Worm (Caenorhabditis elegans) whole organism, L3 larva: ENCODE measurements around the gene riok-3.

Experiments
- R02D3.7 ChIP-seq: fragments of 150-350 bp; optimal IDR thresholded peaks from 2 replicates; lab custom pipeline; 2014; ENCODE audit warnings: missing biosample characterization, missing genetic modification characterization
- ZK546.5 ChIP-seq: sonication (generic microtip); optimal IDR thresholded peaks from 2 replicates; lab custom pipeline; 2017; ENCODE audit warnings: missing biosample characterization, missing genetic modification characterization
- aly-2 ChIP-seq: fragments of 150-350 bp; optimal IDR thresholded peaks from 2 replicates; lab custom pipeline; 2014; ENCODE audit warnings: missing biosample characterization, missing genetic modification characterization
- ama-1 ChIP-seq: fragments of 150-350 bp; optimal IDR thresholded peaks from 2 replicates; lab custom pipeline; 2018
- ceh-16 ChIP-seq: sonication (generic microtip); optimal IDR thresholded peaks from 2 replicates; lab custom pipeline; 2017; ENCODE audit warnings: missing biosample characterization, missing genetic modification characterization
- ceh-82 ChIP-seq: fragments of 150-350 bp; optimal IDR thresholded peaks from 2 replicates; lab custom pipeline; 2014; ENCODE audit warnings: missing biosample characterization, missing genetic modification characterization
- ceh-9 ChIP-seq: sonication (generic microtip); optimal IDR thresholded peaks from 2 replicates; lab custom pipeline; 2018; ENCODE audit warnings: missing biosample characterization, missing genetic modification characterization
- daf-12 ChIP-seq: fragments of 150-350 bp; optimal IDR thresholded peaks from 2 replicates; lab custom pipeline; 2014; ENCODE audit warnings: missing biosample characterization, missing genetic modification reagents, missing genetic modification characterization
- egl-27 ChIP-seq: sonication (generic microtip); optimal IDR thresholded peaks from 4 replicates; lab custom pipeline; 2017; ENCODE audit warnings: missing biosample characterization, missing genetic modification reagents, missing genetic modification characterization
- egl-5 ChIP-seq: fragments of 150-350 bp; optimal IDR thresholded peaks from 2 replicates; lab custom pipeline; 2017; ENCODE audit warnings: missing biosample characterization, missing genetic modification reagents, missing genetic modification characterization, inconsistent platforms
- elt-1 ChIP-seq: fragments of 150-350 bp; optimal IDR thresholded peaks from 2 replicates; lab custom pipeline; 2014; ENCODE audit warnings: missing biosample characterization, missing genetic modification characterization
- elt-2 ChIP-seq: sonication (generic microtip); optimal IDR thresholded peaks from 2 replicates; lab custom pipeline; 2016; ENCODE audit warnings: missing genetic modification reagents, mild to moderate bottlenecking, missing genetic modification characterization, missing compliant biosample characterization
- elt-3 ChIP-seq, 3 experiments: fragments of 150-350 bp in 1 of 3; sonication (generic microtip) in 2 of 3; optimal IDR thresholded peaks; 2 replicates in 2 of 3; 4 replicates in 1 of 3; lab custom pipeline; 2014 to 2017; ENCODE audit warnings: missing biosample characterization in 3 of 3, missing genetic modification characterization in 3 of 3
- fkh-10 ChIP-seq: sonication (generic microtip); optimal IDR thresholded peaks from 2 replicates; lab custom pipeline; 2017; ENCODE audit warnings: missing biosample characterization, missing genetic modification reagents, missing genetic modification characterization
- hmg-11 ChIP-seq: sonication (generic microtip); optimal IDR thresholded peaks from 2 replicates; lab custom pipeline; 2016; ENCODE audit warnings: missing genetic modification characterization, missing compliant biosample characterization
- lin-15B ChIP-seq: fragments of 150-350 bp; optimal IDR thresholded peaks from 2 replicates; lab custom pipeline; 2014; ENCODE audit warnings: missing biosample characterization, missing genetic modification characterization
- lin-39 ChIP-seq: fragments of 150-350 bp; optimal IDR thresholded peaks from 2 replicates; lab custom pipeline; 2018; ENCODE audit warnings: missing biosample characterization, missing genetic modification reagents, missing genetic modification characterization
- mdl-1 ChIP-seq: fragments of 150-350 bp; optimal IDR thresholded peaks from 2 replicates; lab custom pipeline; 2014; ENCODE audit warnings: missing biosample characterization, missing genetic modification characterization
- mml-1 ChIP-seq: fragments of 150-350 bp; sonication (generic microtip); optimal IDR thresholded peaks from 3 replicates; lab custom pipeline; 2014; ENCODE audit warnings: missing biosample characterization, missing genetic modification characterization
- nfya-1 ChIP-seq: sonication (generic microtip); optimal IDR thresholded peaks from 2 replicates; lab custom pipeline; 2017; ENCODE audit warnings: missing genetic modification characterization, mild to moderate bottlenecking, missing compliant biosample characterization, antibody characterized with exemption, moderate library complexity; ENCODE audit not compliant: insufficient read depth
- nhr-11 ChIP-seq: fragments of 150-350 bp; optimal IDR thresholded peaks from 2 replicates; lab custom pipeline; 2014; ENCODE audit warnings: missing biosample characterization, missing genetic modification characterization
- nhr-12 ChIP-seq: fragments of 150-350 bp; optimal IDR thresholded peaks from 2 replicates; lab custom pipeline; 2014; ENCODE audit warnings: missing biosample characterization, missing genetic modification characterization
- nhr-23 ChIP-seq: fragments of 150-350 bp; optimal IDR thresholded peaks from 2 replicates; lab custom pipeline; 2014; ENCODE audit warnings: missing biosample characterization, missing genetic modification reagents, missing genetic modification characterization
- nhr-237 ChIP-seq: fragments of 150-350 bp; optimal IDR thresholded peaks from 2 replicates; lab custom pipeline; 2014; ENCODE audit warnings: missing biosample characterization, missing genetic modification characterization
- nhr-28 ChIP-seq: fragments of 150-350 bp; optimal IDR thresholded peaks from 2 replicates; lab custom pipeline; 2014; ENCODE audit warnings: missing biosample characterization, missing genetic modification characterization
- nhr-67 ChIP-seq: fragments of 150-350 bp; optimal IDR thresholded peaks from 2 replicates; lab custom pipeline; 2014; ENCODE audit warnings: missing biosample characterization, missing genetic modification characterization
- nhr-76 ChIP-seq: fragments of 150-350 bp; sonication (generic microtip); optimal IDR thresholded peaks from 5 replicates; lab custom pipeline; 2014; ENCODE audit warnings: missing biosample characterization, missing genetic modification characterization
- nhr-77 ChIP-seq: fragments of 150-350 bp; optimal IDR thresholded peaks from 2 replicates; lab custom pipeline; 2014; ENCODE audit warnings: missing biosample characterization, missing genetic modification characterization
- pha-4 ChIP-seq: fragments of 150-350 bp; optimal IDR thresholded peaks from 2 replicates; lab custom pipeline; 2014; ENCODE audit warnings: missing biosample characterization, missing genetic modification reagents, missing genetic modification characterization
- pqm-1 ChIP-seq: fragments of 150-350 bp; optimal IDR thresholded peaks from 2 replicates; lab custom pipeline; 2017; ENCODE audit warnings: missing biosample characterization, missing genetic modification characterization, inconsistent platforms
- unc-39 ChIP-seq: sonication (generic microtip); optimal IDR thresholded peaks from 4 replicates; lab custom pipeline; 2017; ENCODE audit warnings: missing biosample characterization, missing genetic modification characterization
- unc-62 ChIP-seq: fragments of 150-350 bp; sonication (generic microtip); optimal IDR thresholded peaks from 4 replicates; lab custom pipeline; 2014; ENCODE audit warnings: missing biosample characterization, missing genetic modification reagents, missing genetic modification characterization
- zag-1 ChIP-seq: fragments of 150-350 bp; optimal IDR thresholded peaks from 2 replicates; lab custom pipeline; 2014; ENCODE audit warnings: missing biosample characterization, missing genetic modification characterization
- ztf-11 ChIP-seq: fragments of 150-350 bp; optimal IDR thresholded peaks from 2 replicates; lab custom pipeline; 2014; ENCODE audit warnings: missing biosample characterization, missing genetic modification characterization

riok-3 gene

DNA sequence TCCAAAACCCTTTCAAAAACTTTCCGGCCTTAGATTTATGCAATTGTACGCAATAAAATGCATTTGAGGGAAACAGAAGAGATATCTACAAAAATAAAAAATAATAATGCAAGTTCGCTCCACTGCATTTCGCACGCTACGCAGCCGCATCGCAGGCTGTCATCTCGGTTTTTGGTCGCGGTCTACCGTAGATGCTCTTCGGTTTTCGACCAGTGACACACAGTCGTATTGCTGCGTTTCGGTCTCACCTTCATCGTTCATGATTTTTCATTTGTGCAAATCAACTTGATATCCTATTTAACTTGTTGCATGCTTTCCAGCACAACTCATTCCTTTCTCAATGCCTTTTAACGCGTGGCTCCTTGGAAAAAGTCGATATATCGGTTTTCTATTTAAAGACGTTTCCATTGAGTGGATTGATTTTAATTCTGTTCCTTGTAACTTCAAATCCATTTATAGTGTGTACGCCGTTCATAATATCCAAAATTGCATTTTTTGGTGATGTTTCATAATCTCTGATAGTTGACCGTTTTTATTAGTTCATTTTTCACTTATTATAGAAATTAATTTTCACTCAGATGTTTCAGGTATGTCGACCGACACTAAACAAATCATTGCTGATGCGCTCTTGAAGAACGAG lies 24.0 kb downstream of the riok-3 start, which contains the start of gene vha-1 (continued):
- no peak for TF ChIP-seq nhr-28 (tag; lab: Kevin White, UChicago)
- TF ChIP-seq nhr-67: no peak
- peak; percentile 73 for TF ChIP-seq nhr-23 (tag; lab: Kevin White, UChicago)
- no peak for TF ChIP-seq nhr-76
- TF ChIP-seq ceh-16 (tag; lab: Kevin White, UChicago): no peak
- TF ChIP-seq unc-62 (GFP tag; lab: Kevin White, UChicago): peak; percentile 63
- TF ChIP-seq lin-39: peak; percentile 80
- TF ChIP-seq nfya-1 (tag; lab: Kevin White, UChicago): peak; percentile 90
- peak in 2 of 3 experiments; percentile 23 to 46 for TF ChIP-seq elt-3 (tag; optimal IDR thresholded peaks at IDR 0.05; lab: Kevin White, UChicago)
- TF ChIP-seq ztf-11 (tag; lab: Kevin White, UChicago): no peak
- no peak for TF ChIP-seq mdl-1 (tag; lab: Kevin White, UChicago)
- TF ChIP-seq elt-1 (tag; lab: Kevin White, UChicago): no peak

DNA sequence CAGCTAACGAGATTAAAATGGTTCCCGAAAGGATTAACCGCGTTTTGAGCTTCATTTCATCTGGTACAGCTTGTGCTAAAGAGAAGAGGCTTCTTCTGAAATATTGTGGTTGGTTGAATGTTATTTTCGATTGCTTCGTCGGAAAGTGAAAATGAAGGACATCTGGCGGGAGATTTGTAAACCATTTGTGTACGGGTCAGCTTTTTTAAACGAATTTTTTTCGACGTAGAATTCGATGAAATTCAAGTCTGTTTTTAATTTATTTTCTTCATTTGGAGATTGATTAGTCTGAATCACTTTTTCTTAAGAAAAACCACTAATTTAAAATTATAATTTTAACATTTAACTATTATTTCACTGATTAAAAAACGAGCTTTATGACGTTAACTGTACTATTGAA lies 24.6 kb downstream of the riok-3 start, which contains the start of gene sqv-3:
Gene sqv-3 (minus strand): TSS at position 101 of the 400 bp plus-strand sequence.
- no peak for TF ChIP-seq ceh-82 (tag; lab: Kevin White, UChicago)
- no peak for TF ChIP-seq pqm-1 (tag; lab: Kevin White, UChicago)

DNA sequence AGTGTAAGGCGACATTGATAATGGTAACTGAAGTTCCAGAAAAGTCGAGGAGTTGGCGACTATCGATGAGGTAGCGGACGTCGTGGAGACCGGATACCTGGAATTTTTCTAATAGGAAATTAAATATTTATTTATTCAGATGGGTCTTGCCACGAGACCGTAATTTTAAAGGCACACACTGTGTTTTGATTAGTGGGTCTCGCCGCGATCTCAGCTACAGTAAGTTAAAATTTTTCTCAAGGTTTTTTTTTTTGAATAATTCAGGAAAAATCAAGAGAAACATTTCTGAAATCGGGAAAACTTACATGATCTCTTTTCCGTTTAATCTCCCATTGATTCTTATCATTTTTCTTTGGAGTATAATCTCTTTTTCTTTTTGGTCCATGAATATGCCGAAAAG lies 25.7 kb downstream of the riok-3 start:
- TF ChIP-seq nhr-67 (no peak), ceh-82 (tag; lab: Kevin White, UChicago) (no peak), ZK546.5 (tag; lab: Kevin White, UChicago) (no peak), nhr-11 (no peak), nhr-76 (no peak), fkh-10 (GFP tag; lab: Kevin White, UChicago) (no peak), nhr-23 (tag; lab: Kevin White, UChicago) (no peak), lin-39 (no peak), R02D3.7 (tag; lab: Kevin White, UChicago) (no peak), ceh-9 (tag; lab: Kevin White, UChicago) (no peak), egl-27 (tag; lab: Kevin White, UChicago) (no peak), egl-5 (tag; lab: Kevin White, UChicago) (no peak), nhr-77 (tag; lab: Kevin White, UChicago) (no peak), elt-2 (tag; lab: Kevin White, UChicago) (no peak), nhr-237 (tag; lab: Kevin White, UChicago) (no peak), ztf-11 (tag; lab: Kevin White, UChicago) (no peak), elt-3 (tag; optimal IDR thresholded peaks at IDR 0.05; lab: Kevin White, UChicago) (no peak), unc-39 (tag; lab: Kevin White, UChicago) (no peak)

DNA sequence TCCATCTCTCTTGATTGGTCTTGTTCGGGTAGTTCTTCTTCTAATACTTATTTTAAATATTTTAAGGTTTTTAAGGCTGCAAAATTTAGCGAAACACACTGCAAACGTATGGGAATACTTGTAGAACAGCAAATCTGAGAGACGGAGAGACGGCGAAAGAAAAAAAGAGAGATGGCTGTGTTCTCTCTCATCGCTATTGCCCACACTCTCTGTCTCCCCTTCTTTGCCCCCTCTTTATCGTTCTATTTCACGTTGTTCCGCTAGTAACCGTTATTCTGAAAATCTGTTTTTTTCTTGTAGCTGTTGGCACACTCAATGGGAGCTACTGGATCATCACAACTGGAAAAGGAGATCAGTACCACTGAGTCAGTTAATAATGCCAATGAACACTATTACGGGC lies 28.5 kb downstream of the riok-3 start, which contains the start of gene usp-46:
Gene usp-46 (plus strand): TSS at position 301 of the 400 bp plus-strand sequence.
- TF ChIP-seq hmg-11 (tag; lab: Kevin White, UChicago): peak; percentile 43
- TF ChIP-seq egl-27 (tag; lab: Kevin White, UChicago): no peak
- TF ChIP-seq egl-5 (tag; lab: Kevin White, UChicago): no peak
- no peak for TF ChIP-seq nhr-77 (tag; lab: Kevin White, UChicago)
- peak; percentile 10 for TF ChIP-seq lin-39
- no peak for TF ChIP-seq daf-12 (tag; lab: Kevin White, UChicago)
- no peak for TF ChIP-seq mml-1 (tag; lab: Kevin White, UChicago)
- peak; percentile 29 for TF ChIP-seq nfya-1 (tag; lab: Kevin White, UChicago)
- peak; percentile 20 for TF ChIP-seq elt-2 (tag; lab: Kevin White, UChicago)

DNA sequence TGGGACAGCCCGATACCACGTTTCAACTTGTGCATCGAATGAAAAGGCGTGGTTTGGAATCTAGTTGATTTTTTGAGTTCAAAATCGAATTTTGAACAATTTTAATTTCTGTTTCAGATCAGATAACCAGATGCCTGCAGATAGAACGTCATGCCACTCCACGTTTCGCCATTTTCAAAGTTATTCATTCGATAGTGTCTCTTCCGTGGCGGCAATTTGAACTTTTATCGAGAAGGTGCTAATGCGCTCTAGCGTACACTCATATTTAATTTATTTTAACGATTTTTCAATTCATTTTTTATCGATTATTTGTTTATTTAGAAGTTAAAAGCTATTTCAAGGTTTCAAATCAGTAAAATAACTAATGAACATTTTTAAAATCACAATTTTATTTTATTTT lies 28.9 kb downstream of the riok-3 start:
- TF ChIP-seq ceh-16 (tag; lab: Kevin White, UChicago) (no peak), lin-15B (tag; lab: Kevin White, UChicago) (peak; percentile 18)

DNA sequence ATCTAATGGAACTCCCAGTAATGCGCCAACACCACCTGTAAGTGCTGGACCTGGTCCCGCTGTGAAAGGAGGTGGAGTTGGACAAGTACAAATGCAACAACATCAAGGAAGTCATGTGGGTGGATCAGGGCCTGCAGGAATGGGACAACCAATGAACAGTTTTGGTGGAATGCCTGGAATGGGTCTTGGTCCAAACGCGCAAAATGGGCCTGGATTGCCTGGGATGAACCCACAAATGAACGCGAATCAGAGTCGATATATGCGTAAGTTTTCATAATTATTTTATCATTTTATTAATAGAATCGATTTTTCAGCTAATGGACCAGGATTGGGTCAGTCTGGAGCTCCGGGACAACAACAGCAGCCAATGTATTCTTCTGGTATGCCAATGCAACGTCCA lies 32.4 kb downstream of the riok-3 start:
- no peak for TF ChIP-seq fkh-10 (GFP tag; lab: Kevin White, UChicago)
- no peak for TF ChIP-seq zag-1 (tag; lab: Kevin White, UChicago)
- no peak for TF ChIP-seq nhr-76
- TF ChIP-seq pha-4 (tag; lab: Kevin White, UChicago): no peak
- TF ChIP-seq egl-5 (tag; lab: Kevin White, UChicago): no peak
- TF ChIP-seq mdl-1 (tag; lab: Kevin White, UChicago): no peak
- no peak for TF ChIP-seq mml-1 (tag; lab: Kevin White, UChicago)
- TF ChIP-seq ama-1 (lab: Kevin White, UChicago): no peak
- no peak for TF ChIP-seq nhr-12 (tag; lab: Kevin White, UChicago)
- no peak for TF ChIP-seq elt-2 (tag; lab: Kevin White, UChicago)
- no peak for TF ChIP-seq elt-3 (tag; optimal IDR thresholded peaks at IDR 0.05; lab: Kevin White, UChicago)
- no peak for TF ChIP-seq ztf-11 (tag; lab: Kevin White, UChicago)
- TF ChIP-seq nhr-77 (tag; lab: Kevin White, UChicago): no peak
- TF ChIP-seq nhr-11: no peak
- no peak for TF ChIP-seq elt-1 (tag; lab: Kevin White, UChicago)
- TF ChIP-seq lin-15B (tag; lab: Kevin White, UChicago): no peak
- TF ChIP-seq aly-2 (tag; lab: Kevin White, UChicago): no peak
- TF ChIP-seq, all 47 proteins: peak for 0
